Fruit fly (Drosophila melanogaster) whole organism, pupa: ENCODE measurements around the gene Arp10.

Source experiments
- CG10348 ChIP-seq: fragments of 200-800 bp; sonication (Bioruptor generic); IDR thresholded peaks from 2 replicates; pipeline ENCODE4 v1.3.6; 2022; ENCODE audit warnings: missing biosample characterization, missing genetic modification characterization
- CG12605 ChIP-seq: fragments of 200-800 bp; sonication (Bioruptor generic); IDR thresholded peaks from 2 replicates; pipeline ENCODE4 v1.3.6; 2022; ENCODE audit warnings: missing biosample characterization, missing genetic modification characterization
- CG13204 ChIP-seq: fragments of 200-800 bp; sonication (Bioruptor generic); optimal IDR thresholded peaks from 2 replicates; lab custom pipeline; 2018; ENCODE audit warnings: missing biosample characterization, mild to moderate bottlenecking, missing genetic modification characterization, moderate library complexity
- CG15710 ChIP-seq: fragments of 200-800 bp; sonication (Bioruptor generic); optimal IDR thresholded peaks from 2 replicates; lab custom pipeline; 2018; ENCODE audit warnings: missing biosample characterization, mild to moderate bottlenecking, missing genetic modification characterization, moderate library complexity
- CG17806 ChIP-seq: fragments of 200-800 bp; sonication (Bioruptor generic); optimal IDR thresholded peaks from 2 replicates; lab custom pipeline; 2018; ENCODE audit warnings: missing biosample characterization, mild to moderate bottlenecking, missing genetic modification characterization, moderate library complexity
- CG32121 ChIP-seq: fragments of 200-800 bp; sonication (Bioruptor generic); IDR thresholded peaks from 2 replicates; pipeline ENCODE4 v1.3.6; 2022; ENCODE audit warnings: missing biosample characterization, missing genetic modification characterization
- CG34367 ChIP-seq: fragments of 200-800 bp; sonication (Bioruptor generic); optimal IDR thresholded peaks from 2 replicates; lab custom pipeline; 2018; ENCODE audit warnings: missing biosample characterization, mild to moderate bottlenecking, missing genetic modification characterization
- CG4496 ChIP-seq: fragments of 200-800 bp; sonication (Bioruptor generic); IDR thresholded peaks from 3 replicates; pipeline ENCODE4 v1.3.6; 2022; ENCODE audit warnings: missing biosample characterization, missing genetic modification characterization
- CG8159 ChIP-seq: fragments of 200-800 bp; sonication (Bioruptor generic); optimal IDR thresholded peaks from 3 replicates; lab custom pipeline; 2018; ENCODE audit warnings: missing biosample characterization, mild to moderate bottlenecking, missing genetic modification characterization, moderate library complexity
- CG8301 ChIP-seq: fragments of 200-800 bp; sonication (Bioruptor generic); optimal IDR thresholded peaks from 2 replicates; lab custom pipeline; 2018; ENCODE audit warnings: missing biosample characterization, mild to moderate bottlenecking, missing genetic modification characterization
- CG9948 ChIP-seq: fragments of 200-800 bp; sonication (Bioruptor generic); optimal IDR thresholded peaks from 2 replicates; lab custom pipeline; 2018; ENCODE audit warnings: missing biosample characterization, mild to moderate bottlenecking, missing genetic modification characterization, moderate library complexity
- D1 ChIP-seq: fragments of 200-800 bp; sonication (Bioruptor generic); optimal IDR thresholded peaks from 2 replicates; lab custom pipeline; 2018; ENCODE audit warnings: missing biosample characterization, mild to moderate bottlenecking, missing genetic modification characterization, moderate library complexity
- EcR ChIP-seq: fragments of 200-800 bp; sonication (Bioruptor generic); optimal IDR thresholded peaks from 3 replicates; lab custom pipeline; 2019; ENCODE audit warnings: missing biosample characterization, missing genetic modification characterization, mild to moderate bottlenecking, moderate library complexity, missing genetic modification reagents
- Ets98B ChIP-seq: fragments of 200-800 bp; sonication (Bioruptor generic); IDR thresholded peaks from 2 replicates; pipeline ENCODE4 v1.3.6; 2022; ENCODE audit warnings: missing biosample characterization, missing genetic modification characterization
- Pif1A ChIP-seq: fragments of 200-800 bp; sonication (Bioruptor generic); optimal IDR thresholded peaks from 3 replicates; lab custom pipeline; 2016; ENCODE audit warnings: missing biosample characterization, missing genetic modification characterization
- Pif1B ChIP-seq: fragments of 200-800 bp; sonication (Bioruptor generic); optimal IDR thresholded peaks from 3 replicates; lab custom pipeline; 2016; ENCODE audit warnings: missing biosample characterization, missing genetic modification characterization
- Snoo ChIP-seq: fragments of 200-800 bp; sonication (Bioruptor generic); optimal IDR thresholded peaks from 3 replicates; lab custom pipeline; 2017; ENCODE audit warnings: missing biosample characterization, mild to moderate bottlenecking, missing genetic modification characterization, inconsistent platforms
- fd96Ca ChIP-seq: fragments of 200-800 bp; sonication (Bioruptor generic); IDR thresholded peaks from 3 replicates; pipeline ENCODE4 v1.3.6; 2022; ENCODE audit warnings: missing biosample characterization, missing genetic modification characterization
- gl ChIP-seq: fragments of 200-800 bp; sonication (Bioruptor generic); optimal IDR thresholded peaks from 2 replicates; lab custom pipeline; 2018; ENCODE audit warnings: missing biosample characterization, mild to moderate bottlenecking, missing genetic modification characterization
- rn ChIP-seq: fragments of 200-800 bp; sonication (Bioruptor generic); IDR thresholded peaks from 2 replicates; pipeline ENCODE4 v1.3.6; 2022; ENCODE audit warnings: missing biosample characterization, missing genetic modification characterization

The Arp10 gene

DNA sequence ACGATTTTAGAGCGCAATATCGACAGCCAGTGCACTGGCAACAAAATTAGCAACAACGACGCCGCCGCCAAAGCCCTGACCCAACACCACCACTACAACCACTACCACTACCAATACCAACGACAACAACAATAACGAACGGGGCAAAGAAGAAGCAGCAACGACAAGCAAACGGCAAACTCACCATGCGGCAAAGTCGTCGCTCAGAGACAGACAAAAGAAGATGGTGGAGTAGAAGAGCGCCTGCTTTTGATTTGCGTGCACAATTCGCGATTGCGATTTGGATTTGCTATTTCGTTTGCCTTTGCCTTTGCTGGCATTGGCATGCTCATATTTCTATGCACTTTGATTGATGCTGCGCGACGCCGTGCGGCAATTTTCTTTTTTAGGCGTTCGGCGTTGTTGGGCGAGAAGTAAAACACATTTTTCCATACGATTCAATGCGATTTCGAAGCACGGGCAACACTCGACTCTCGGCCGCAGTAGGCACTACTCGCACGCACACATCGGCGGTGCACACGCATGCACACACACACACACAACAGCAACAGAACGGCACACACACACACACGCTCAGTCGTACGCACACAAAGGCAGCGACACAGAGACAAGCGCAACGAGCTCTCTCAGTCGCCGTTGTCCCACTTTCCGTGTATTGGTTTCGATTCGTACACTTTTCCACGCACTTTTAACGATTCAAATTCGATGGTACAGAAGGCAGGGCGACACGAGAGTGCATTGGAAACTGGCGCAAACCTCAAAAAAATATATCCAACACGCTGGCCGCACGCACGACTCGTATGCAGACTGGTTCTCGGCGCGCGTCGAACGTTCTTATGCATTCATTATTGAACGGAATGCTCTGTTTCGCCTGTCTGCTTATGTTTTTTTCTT lies 8.3 kb downstream of the Arp10 start:
- TF ChIP-seq CG4496 = 0 out of 3 replicates have a peak, but pooled peaks have one; percentile 24
- peak; percentile 15; the same call in 1 of the 2 replicates for TF ChIP-seq CG32121 (GFP tag; lab: Robert Waterston, UW)
- no peak for TF ChIP-seq EcR (GFP tag; lab: Kevin White, UChicago)
- TF ChIP-seq CG10348 (GFP tag; lab: Robert Waterston, UW) = no peak

DNA sequence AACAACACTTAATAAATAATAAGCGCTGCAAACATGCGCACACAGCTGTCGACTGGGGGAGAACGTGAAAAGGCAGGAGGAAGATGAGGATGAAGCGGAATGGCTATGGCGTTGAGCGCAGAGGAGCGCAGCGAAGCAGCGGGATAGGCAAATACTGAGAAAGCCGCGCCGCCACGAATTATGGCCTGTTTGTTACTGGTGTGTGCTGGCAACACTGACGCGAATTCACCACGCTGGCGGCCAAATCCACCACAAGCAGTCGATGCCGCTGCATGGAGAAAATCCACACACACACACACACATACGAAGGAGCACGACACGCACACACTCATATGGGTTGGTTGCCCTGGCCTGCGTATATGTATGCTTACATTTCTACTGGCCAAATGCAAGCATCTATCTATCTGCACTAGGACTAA lies 9.0 kb downstream of the Arp10 start:
- TF ChIP-seq EcR (GFP tag; lab: Kevin White, UChicago) (peak; percentile 49), CG8159 (tag; lab: Kevin White, UChicago) (no peak), CG9948 (tag; lab: Kevin White, UChicago) (no peak), CG32121 (GFP tag; lab: Robert Waterston, UW) (no peak), CG8301 (no peak), Pif1B (GFP tag; lab: Kevin White, UChicago) (peak; percentile 3), gl (tag; lab: Kevin White, UChicago) (no peak), CG10348 (GFP tag; lab: Robert Waterston, UW) (no peak), fd96Ca (GFP tag; lab: Robert Waterston, UW) (peak; percentile 39; the same call in 1 of the 3 replicates), Snoo (tag; lab: Kevin White, UChicago) (no peak), CG13204 (GFP tag; lab: Kevin White, UChicago) (peak; percentile 66), CG17806 (tag; lab: Kevin White, UChicago) (no peak), Pif1A (GFP tag; lab: Kevin White, UChicago) (no peak), CG4496 (peak; percentile 67; the same call in 2 of the 3 replicates), CG12605 (no peak), rn (no peak), Ets98B (GFP tag; lab: Robert Waterston, UW) (peak; percentile 61)
- TF ChIP-seq, all 21 proteins: peak for 6

dm6 chrX:19631365-19631832 lies 14.6 kb downstream of the Arp10 start:
- TF ChIP-seq Ets98B (GFP tag; lab: Robert Waterston, UW) = peak; percentile 41; the same call in 1 of the 2 replicates
- TF ChIP-seq CG4496 = peak; percentile 67; the same call in 2 of the 3 replicates
- no peak for TF ChIP-seq Pif1B (GFP tag; lab: Kevin White, UChicago)
- 0 out of 3 replicates have a peak, but pooled peaks have one; percentile 29 for TF ChIP-seq fd96Ca (GFP tag; lab: Robert Waterston, UW)
- peak; percentile 43; the same call in 1 of the 2 replicates for TF ChIP-seq CG32121 (GFP tag; lab: Robert Waterston, UW)
- TF ChIP-seq CG12605 = peak; percentile 16; the same call in 1 of the 2 replicates
- TF ChIP-seq rn = no peak
- TF ChIP-seq CG13204 (GFP tag; lab: Kevin White, UChicago) = peak; percentile 81
- peak; percentile 79 for TF ChIP-seq EcR (GFP tag; lab: Kevin White, UChicago)
- no peak for TF ChIP-seq CG15710

DNA sequence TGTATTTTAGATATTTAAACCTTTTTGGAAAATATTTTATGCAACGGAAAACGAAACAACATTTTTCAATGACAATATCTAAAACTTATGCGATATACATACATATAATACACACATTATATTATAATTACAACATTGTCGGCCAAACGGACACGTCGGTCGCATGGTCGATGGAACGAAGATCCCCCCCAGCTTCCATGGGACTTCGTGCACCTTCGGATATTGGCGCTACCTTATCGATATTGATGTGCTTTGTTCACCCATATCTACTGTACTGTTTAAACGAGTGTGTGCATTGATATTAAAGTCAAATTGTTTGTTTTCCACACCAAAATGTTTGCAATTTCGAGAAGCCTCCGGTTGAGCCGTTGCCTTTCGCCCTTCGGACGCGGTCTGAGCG lies 20.6 kb downstream of the Arp10 start, which contains the start of gene CG14212:
Gene CG14212, plus strand, starts transcription at position 301 of the 400 bp plus-strand sequence.
- no peak for TF ChIP-seq Snoo (tag; lab: Kevin White, UChicago)
- no peak for TF ChIP-seq Ets98B (GFP tag; lab: Robert Waterston, UW)
- no peak for TF ChIP-seq CG17806 (tag; lab: Kevin White, UChicago)
- no peak for TF ChIP-seq CG10348 (GFP tag; lab: Robert Waterston, UW)
- no peak for TF ChIP-seq CG15710
- TF ChIP-seq CG13204 (GFP tag; lab: Kevin White, UChicago) = no peak

DNA sequence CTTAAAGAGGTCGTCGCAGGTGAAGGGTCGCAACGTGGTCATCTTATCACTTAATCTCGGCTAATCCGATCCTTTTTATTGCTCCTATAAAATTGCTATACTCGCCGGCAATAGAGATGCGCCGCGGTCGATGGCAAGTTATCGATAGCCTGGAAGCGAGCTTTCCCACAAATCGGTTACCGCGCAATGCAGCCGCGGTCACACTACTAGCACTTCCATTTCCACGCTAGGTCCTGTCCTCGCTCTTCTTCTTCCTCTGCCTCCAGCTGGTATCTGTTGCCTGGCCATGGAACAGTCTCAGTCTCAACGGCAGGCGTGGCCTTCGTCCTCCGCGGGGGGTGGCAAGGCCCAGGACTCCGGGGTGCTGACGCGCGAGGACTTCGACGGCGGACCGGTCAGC lies 23.1 kb downstream of the Arp10 start, which contains the start of the genes Naa20A and MKP-4:
Gene Naa20A, minus strand, starts transcription at position 151 of the 400 bp plus-strand sequence.
Gene MKP-4, plus strand, starts transcription at position 191 of the 400 bp plus-strand sequence.
- TF ChIP-seq CG4496 = no peak
- no peak for TF ChIP-seq CG8301
- no peak for TF ChIP-seq CG17806 (tag; lab: Kevin White, UChicago)
- no peak for TF ChIP-seq Pif1A (GFP tag; lab: Kevin White, UChicago)
- no peak for TF ChIP-seq CG12605
- TF ChIP-seq CG13204 (GFP tag; lab: Kevin White, UChicago) = no peak

- TF ChIP-seq CG12605 (no peak), EcR (GFP tag; lab: Kevin White, UChicago) (no peak), CG8159 (tag; lab: Kevin White, UChicago) (no peak), CG4496 (no peak), rn (no peak), D1 (tag; lab: Kevin White, UChicago) (no peak), CG15710 (no peak), Ets98B (GFP tag; lab: Robert Waterston, UW) (no peak), CG34367 (tag; lab: Kevin White, UChicago) (no peak), Pif1B (GFP tag; lab: Kevin White, UChicago) (no peak), CG9948 (tag; lab: Kevin White, UChicago) (no peak), CG32121 (GFP tag; lab: Robert Waterston, UW) (no peak), CG10348 (GFP tag; lab: Robert Waterston, UW) (no peak), Snoo (tag; lab: Kevin White, UChicago) (no peak), CG8301 (no peak), Pif1A (GFP tag; lab: Kevin White, UChicago) (no peak)
Measured at dm6 chrX:19621145-19621544, 24.8 kb downstream of the Arp10 start, which contains the start of gene CG14221. Gene CG14221, minus strand, starts transcription at chrX:19621245.
